Worm (Caenorhabditis elegans): ENCODE results near the gene M02E1.1.

M02E1.1 gene

ce11 chrX:382692-383091, 56.8 kb downstream of the M02E1.1 start, which contains the start of gene ife-2:
ife-2 (minus strand) TSS chrX:382709.
- TF ChIP-seq ces-1 (GFP tag; optimal IDR thresholded peaks at IDR 0.05) (peak; percentile 6), hlh-1 (tag; optimal IDR thresholded peaks at IDR 0.05) (peak; percentile 31), unc-120 (tag; optimal IDR thresholded peaks at IDR 0.05; ENCODE audit: poor library complexity, severe bottlenecking) (peak; percentile 55), nhr-237 (tag; optimal IDR thresholded peaks at IDR 0.05) (peak; percentile 20), ceh-83 (GFP tag; optimal IDR thresholded peaks at IDR 0.05) (no peak), unc-62 (GFP tag; optimal IDR thresholded peaks at IDR 0.05) (peak; percentile 27), mab-5 (tag; optimal IDR thresholded peaks at IDR 0.05) (no peak), sem-2 (GFP tag; optimal IDR thresholded peaks at IDR 0.05) (no peak), ztf-11 (tag; optimal IDR thresholded peaks at IDR 0.05) (no peak), lsy-2 (tag; optimal IDR thresholded peaks at IDR 0.05) (peak; percentile 49), cnd-1 (tag; optimal IDR thresholded peaks at IDR 0.05) (no peak), pha-4 (tag; optimal IDR thresholded peaks at IDR 0.05) (peak; percentile 14), blmp-1 (tag; optimal IDR thresholded peaks at IDR 0.05) (no peak), mep-1 (tag; optimal IDR thresholded peaks at IDR 0.05) (peak; percentile 81), mls-2 (tag; optimal IDR thresholded peaks at IDR 0.05) (no peak), nhr-76 (tag; optimal IDR thresholded peaks at IDR 0.05) (no peak), lin-13 (tag; optimal IDR thresholded peaks at IDR 0.05) (peak; percentile 45), flh-1 (GFP tag; optimal IDR thresholded peaks at IDR 0.05) (no peak), tbx-8 (GFP tag; optimal IDR thresholded peaks at IDR 0.05) (peak; percentile 2), unc-39 (tag; optimal IDR thresholded peaks at IDR 0.05) (no peak), ceh-39 (tag; optimal IDR thresholded peaks at IDR 0.05) (peak; percentile 87)
